Worm (Caenorhabditis elegans) whole organism, L1 larva: ENCODE measurements around the gene F25G6.9.

Source experiments
- Y116A8C.19 ChIP-seq: sonication (generic microtip); optimal IDR thresholded peaks from 2 replicates; lab custom pipeline; 2016; ENCODE audit warnings: missing compliant biosample characterization, missing genetic modification characterization, borderline replicate concordance
- alr-1 ChIP-seq: fragments of 200-800 bp; sonication (Bioruptor generic); optimal IDR thresholded peaks from 2 replicates; lab custom pipeline; 2018; ENCODE audit warnings: borderline replicate concordance, mild to moderate bottlenecking, missing genetic modification characterization, missing compliant biosample characterization
- aly-2 ChIP-seq: fragments of 150-350 bp; optimal IDR thresholded peaks from 2 replicates; lab custom pipeline; 2014; ENCODE audit warnings: missing biosample characterization, missing genetic modification characterization
- ceh-8 ChIP-seq: fragments of 200-800 bp; sonication (Bioruptor generic); optimal IDR thresholded peaks from 2 replicates; lab custom pipeline; 2018; ENCODE audit warnings: mild to moderate bottlenecking, missing genetic modification characterization, moderate library complexity, missing compliant biosample characterization
- ces-1 ChIP-seq: fragments of 150-350 bp; optimal IDR thresholded peaks from 2 replicates; lab custom pipeline; 2014; ENCODE audit warnings: missing biosample characterization, missing genetic modification reagents, missing genetic modification characterization
- efl-1 ChIP-seq, 4 experiments: fragments of 150-350 bp; optimal IDR thresholded peaks in 3 of 4; peaks in 1 of 4; 1 replicate in 1 of 4; 2 replicates in 3 of 4; lab custom pipeline; 2014; ENCODE audit warnings: missing biosample characterization in 2 of 4, missing genetic modification characterization in 2 of 4, missing genetic modification reagents in 2 of 4
- egl-27 ChIP-seq, 2 experiments: fragments of 150-350 bp in 1 of 2; sonication (generic microtip); optimal IDR thresholded peaks; 3 replicates each; lab custom pipeline; 2017 to 2018; ENCODE audit warnings: missing biosample characterization in 2 of 2, missing genetic modification characterization in 2 of 2, missing genetic modification reagents in 2 of 2
- elt-3 ChIP-seq, 6 experiments: fragments of 150-350 bp in 1 of 6; sonication (generic microtip); optimal IDR thresholded peaks; 2 replicates each; lab custom pipeline; 2017 to 2018; ENCODE audit warnings: missing biosample characterization in 6 of 6, missing genetic modification characterization in 6 of 6, inconsistent platforms in 1 of 6
- hlh-17 ChIP-seq: fragments of 200-800 bp; sonication (Bioruptor generic); optimal IDR thresholded peaks from 2 replicates; lab custom pipeline; 2018; ENCODE audit warnings: missing genetic modification characterization, mild to moderate bottlenecking, missing compliant biosample characterization, moderate library complexity, borderline replicate concordance
- hpl-2 ChIP-seq: fragments of 150-350 bp; optimal IDR thresholded peaks from 2 replicates; lab custom pipeline; 2014; ENCODE audit warnings: missing biosample characterization, missing genetic modification reagents, missing genetic modification characterization
- irx-1 ChIP-seq: sonication (generic microtip); optimal IDR thresholded peaks from 2 replicates; lab custom pipeline; 2016; ENCODE audit warnings: missing genetic modification characterization, missing compliant biosample characterization
- jun-1 ChIP-seq: fragments of 150-350 bp; optimal IDR thresholded peaks from 2 replicates; lab custom pipeline; 2014; ENCODE audit warnings: missing biosample characterization, missing genetic modification reagents, missing genetic modification characterization
- lin-14 ChIP-seq: fragments of 200-800 bp; sonication (Bioruptor generic); optimal IDR thresholded peaks from 2 replicates; lab custom pipeline; 2018; ENCODE audit warnings: mild to moderate bottlenecking, missing genetic modification characterization, moderate library complexity, missing compliant biosample characterization
- lin-35 ChIP-seq, 2 experiments: fragments of 150-350 bp; optimal IDR thresholded peaks; 2 replicates each; lab custom pipeline; 2014; ENCODE audit warnings: missing biosample characterization in 2 of 2, missing genetic modification characterization in 2 of 2, missing genetic modification reagents in 2 of 2
- lin-39 ChIP-seq: fragments of 150-350 bp; optimal IDR thresholded peaks from 2 replicates; lab custom pipeline; 2014; ENCODE audit warnings: missing biosample characterization, missing genetic modification reagents, missing genetic modification characterization
- mdl-1 ChIP-seq, 2 experiments: fragments of 150-350 bp; optimal IDR thresholded peaks; 2 replicates each; lab custom pipeline; 2014 to 2017; ENCODE audit warnings: missing biosample characterization in 2 of 2, missing genetic modification characterization in 2 of 2, inconsistent platforms in 1 of 2
- nhr-28 ChIP-seq: fragments of 150-350 bp; optimal IDR thresholded peaks from 2 replicates; lab custom pipeline; 2014; ENCODE audit warnings: missing biosample characterization, missing genetic modification characterization
- nhr-47 ChIP-seq: sonication (generic microtip); optimal IDR thresholded peaks from 2 replicates; lab custom pipeline; 2016; ENCODE audit warnings: mild to moderate bottlenecking, missing genetic modification characterization, moderate library complexity, missing compliant biosample characterization
- nhr-85 ChIP-seq: sonication (generic microtip); peaks from one replicate; lab custom pipeline; 2016; ENCODE audit warnings: missing genetic modification characterization, inconsistent platforms, missing compliant biosample characterization
- nhr-90 ChIP-seq: sonication (generic microtip); optimal IDR thresholded peaks from 2 replicates; lab custom pipeline; 2016; ENCODE audit warnings: mild to moderate bottlenecking, missing genetic modification characterization, missing compliant biosample characterization; ENCODE audit not compliant: poor library complexity
- pax-3 ChIP-seq: fragments of 200-800 bp; sonication (Bioruptor generic); optimal IDR thresholded peaks from 2 replicates; lab custom pipeline; 2018; ENCODE audit warnings: mild to moderate bottlenecking, missing genetic modification characterization, moderate library complexity, missing compliant biosample characterization
- rnt-1 ChIP-seq: sonication (generic microtip); optimal IDR thresholded peaks from 2 replicates; lab custom pipeline; 2016; ENCODE audit warnings: mild to moderate bottlenecking, missing genetic modification characterization, moderate library complexity, missing compliant biosample characterization
- snpc-4 ChIP-seq: fragments of 150-350 bp; optimal IDR thresholded peaks from 2 replicates; lab custom pipeline; 2014; ENCODE audit warnings: missing biosample characterization, missing genetic modification characterization
- snu-23 ChIP-seq: sonication (generic microtip); optimal IDR thresholded peaks from 2 replicates; lab custom pipeline; 2016; ENCODE audit warnings: missing genetic modification characterization, missing compliant biosample characterization
- sptf-1 ChIP-seq: fragments of 150-350 bp; optimal IDR thresholded peaks from 2 replicates; lab custom pipeline; 2014; ENCODE audit warnings: missing biosample characterization, missing genetic modification characterization
- swsn-7 ChIP-seq: sonication (generic microtip); optimal IDR thresholded peaks from 2 replicates; lab custom pipeline; 2016; ENCODE audit warnings: missing genetic modification characterization, missing compliant biosample characterization
- tbx-2 ChIP-seq: sonication (generic microtip); optimal IDR thresholded peaks from 2 replicates; lab custom pipeline; 2016; ENCODE audit warnings: missing genetic modification characterization, missing compliant biosample characterization
- tlp-1 ChIP-seq: fragments of 150-350 bp; optimal IDR thresholded peaks from 2 replicates; lab custom pipeline; 2014; ENCODE audit warnings: missing biosample characterization, missing genetic modification characterization
- unc-62 ChIP-seq: fragments of 150-350 bp; optimal IDR thresholded peaks from 2 replicates; lab custom pipeline; 2014; ENCODE audit warnings: missing biosample characterization, missing genetic modification reagents, missing genetic modification characterization
- unc-86 ChIP-seq: sonication (generic microtip); optimal IDR thresholded peaks from 2 replicates; lab custom pipeline; 2016; ENCODE audit warnings: missing genetic modification characterization, missing compliant biosample characterization
- unc-98 ChIP-seq: fragments of 200-800 bp; sonication (Bioruptor generic); IDR thresholded peaks from 2 replicates; pipeline ENCODE4 v1.3.6; 2022; ENCODE audit warnings: missing genetic modification characterization, missing compliant biosample characterization
- xbp-1 ChIP-seq: sonication (generic microtip); optimal IDR thresholded peaks from 2 replicates; lab custom pipeline; 2016; ENCODE audit warnings: missing genetic modification characterization, missing compliant biosample characterization
- zip-4 ChIP-seq: fragments of 200-800 bp; sonication (Bioruptor generic); optimal IDR thresholded peaks from 2 replicates; lab custom pipeline; 2018; ENCODE audit warnings: mild to moderate bottlenecking, missing genetic modification characterization, moderate library complexity, missing compliant biosample characterization
- ztf-11 ChIP-seq, 2 experiments: sonication (generic microtip); optimal IDR thresholded peaks; 2 replicates each; lab custom pipeline; 2016 to 2017; ENCODE audit warnings: missing genetic modification characterization in 2 of 2, missing biosample characterization in 1 of 2, missing compliant biosample characterization in 1 of 2

F25G6.9 gene

ce11 chrV:8569841-8570361, at the start of gene F25G6.9, which contains the start of gene symk-1 (continued):
- TF ChIP-seq xbp-1 (tag; lab: Kevin White, UChicago) (peak; percentile 76), hpl-2 (peak; percentile 44), lin-35 (GFP tag; optimal IDR thresholded peaks at IDR 0.05; lab: Kevin White, UChicago) (peak; percentile 70 to 73), aly-2 (tag; lab: Kevin White, UChicago) (peak; percentile 56), hlh-17 (no peak), zip-4 (GFP tag; lab: Kevin White, UChicago) (peak; percentile 44), nhr-90 (tag; lab: Kevin White, UChicago) (peak; percentile 79), elt-3 (tag; optimal IDR thresholded peaks at IDR 0.05; lab: Kevin White, UChicago) (peak in 2 of 6 experiments; percentile 13 to 17), snpc-4 (tag; lab: Kevin White, UChicago) (peak; percentile 75), Y116A8C.19 (tag; lab: Kevin White, UChicago) (no peak), nhr-47 (peak; percentile 89), unc-86 (tag; lab: Kevin White, UChicago) (peak; percentile 60)

ce11 chrV:8618738-8619137, 48.9 kb upstream of the F25G6.9 start, which contains the start of gene grd-5:
Gene grd-5, plus strand, starts transcription at chrV:8619032.
- TF ChIP-seq ceh-8 (no peak), tlp-1 (tag; lab: Kevin White, UChicago) (no peak), unc-98 (GFP tag; lab: Robert Waterston, UW) (no peak), egl-27 (tag; optimal IDR thresholded peaks at IDR 0.05; lab: Kevin White, UChicago) (no peak), nhr-47 (no peak), tbx-2 (tag; lab: Kevin White, UChicago) (no peak), rnt-1 (tag; lab: Kevin White, UChicago) (peak; percentile 8), nhr-28 (tag; lab: Kevin White, UChicago) (no peak), swsn-7 (tag; lab: Kevin White, UChicago) (no peak), nhr-85 (tag; lab: Kevin White, UChicago) (peak; percentile 79), lin-35 (GFP tag; optimal IDR thresholded peaks at IDR 0.05; lab: Kevin White, UChicago) (no peak), ztf-11 (tag; optimal IDR thresholded peaks at IDR 0.05; lab: Kevin White, UChicago) (no peak), snu-23 (GFP tag; lab: Kevin White, UChicago) (no peak), lin-14 (GFP tag; lab: Kevin White, UChicago) (peak; percentile 38)

- no peak for TF ChIP-seq unc-62 (GFP tag; lab: Kevin White, UChicago)
- TF ChIP-seq ztf-11 (tag; optimal IDR thresholded peaks at IDR 0.05; lab: Kevin White, UChicago) = no peak
- no peak for TF ChIP-seq nhr-90 (tag; lab: Kevin White, UChicago)
- no peak for TF ChIP-seq sptf-1
- TF ChIP-seq jun-1 = no peak
- TF ChIP-seq irx-1 (tag; lab: Kevin White, UChicago) = no peak
- TF ChIP-seq aly-2 (tag; lab: Kevin White, UChicago) = peak; percentile 13
- no peak for TF ChIP-seq ces-1 (GFP tag; lab: Kevin White, UChicago)
- no peak for TF ChIP-seq pax-3 (tag; lab: Kevin White, UChicago)
- no peak for TF ChIP-seq lin-39 (tag; lab: Kevin White, UChicago)
- no peak for TF ChIP-seq nhr-47
- TF ChIP-seq alr-1 (tag; lab: Kevin White, UChicago) = no peak
- no peak for TF ChIP-seq nhr-85 (tag; lab: Kevin White, UChicago)
- TF ChIP-seq efl-1 (optimal IDR thresholded peaks at IDR 0.05; lab: Kevin White, UChicago) = no peak
- TF ChIP-seq efl-1 (GFP tag; optimal IDR thresholded peaks at IDR 0.05 in 1 of 2; lab: Kevin White, UChicago) = peak in 1 of 2 experiments; percentile 89
- TF ChIP-seq mdl-1 (tag; optimal IDR thresholded peaks at IDR 0.05; lab: Kevin White, UChicago) = no peak
These were observed 45.9 kb upstream of the F25G6.9 start for ce11 chrV:8615711-8616110.
